Fruit fly (Drosophila melanogaster): ENCODE measurements around the gene AdamTS-A.

DNA sequence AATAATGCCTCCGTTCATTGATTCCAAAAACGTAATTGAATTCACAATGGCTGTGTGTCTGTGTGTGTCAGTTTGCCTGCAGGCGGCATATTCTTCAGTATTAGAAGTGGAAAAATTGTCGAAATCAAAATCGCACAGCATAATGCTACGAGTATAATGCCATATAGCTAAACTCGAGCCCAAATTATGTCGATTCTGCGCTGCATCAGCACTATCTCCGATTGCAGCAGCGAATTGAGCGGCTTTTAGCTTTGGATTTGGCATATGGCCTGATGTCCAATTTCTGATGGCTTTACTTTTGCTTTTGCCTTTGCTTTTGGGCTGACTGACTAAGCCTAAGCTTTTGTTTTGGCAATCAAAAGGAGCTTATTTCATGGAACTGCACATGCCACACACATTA, 4.1 kb upstream of the AdamTS-A start:
- TF ChIP-seq h (optimal IDR thresholded peaks at IDR 0.05) (no peak), CG8478 (optimal IDR thresholded peaks at IDR 0.05) (no peak), CG9932 (GFP tag; IDR thresholded peaks at IDR 0.05) (no peak), Dbx (GFP tag; IDR thresholded peaks at IDR 0.05) (no peak)

All from whole organism, embryonic.